Fruit fly (Drosophila melanogaster) Kc167 (cell line): ENCODE measurements around the gene Drs.

Experiments used
- Myc ChIP-seq: fragments of >200 bp; optimal IDR thresholded peaks from 2 replicates; lab custom pipeline; 2017; ENCODE audit warnings: missing external identifiers
- h ChIP-seq: fragments of >200 bp; optimal IDR thresholded peaks from 3 replicates; lab custom pipeline; 2018; ENCODE audit warnings: missing external identifiers
- insv ChIP-seq: fragments of >200 bp; optimal IDR thresholded peaks from 3 replicates; lab custom pipeline; 2018; ENCODE audit warnings: missing external identifiers
- psq ChIP-seq: fragments of >200 bp; optimal IDR thresholded peaks from 2 replicates; lab custom pipeline; 2017; ENCODE audit warnings: missing external identifiers
- ttk ChIP-seq: sonication (Bioruptor generic); optimal IDR thresholded peaks from 2 replicates; lab custom pipeline; 2017; ENCODE audit warnings: missing external identifiers

DNA sequence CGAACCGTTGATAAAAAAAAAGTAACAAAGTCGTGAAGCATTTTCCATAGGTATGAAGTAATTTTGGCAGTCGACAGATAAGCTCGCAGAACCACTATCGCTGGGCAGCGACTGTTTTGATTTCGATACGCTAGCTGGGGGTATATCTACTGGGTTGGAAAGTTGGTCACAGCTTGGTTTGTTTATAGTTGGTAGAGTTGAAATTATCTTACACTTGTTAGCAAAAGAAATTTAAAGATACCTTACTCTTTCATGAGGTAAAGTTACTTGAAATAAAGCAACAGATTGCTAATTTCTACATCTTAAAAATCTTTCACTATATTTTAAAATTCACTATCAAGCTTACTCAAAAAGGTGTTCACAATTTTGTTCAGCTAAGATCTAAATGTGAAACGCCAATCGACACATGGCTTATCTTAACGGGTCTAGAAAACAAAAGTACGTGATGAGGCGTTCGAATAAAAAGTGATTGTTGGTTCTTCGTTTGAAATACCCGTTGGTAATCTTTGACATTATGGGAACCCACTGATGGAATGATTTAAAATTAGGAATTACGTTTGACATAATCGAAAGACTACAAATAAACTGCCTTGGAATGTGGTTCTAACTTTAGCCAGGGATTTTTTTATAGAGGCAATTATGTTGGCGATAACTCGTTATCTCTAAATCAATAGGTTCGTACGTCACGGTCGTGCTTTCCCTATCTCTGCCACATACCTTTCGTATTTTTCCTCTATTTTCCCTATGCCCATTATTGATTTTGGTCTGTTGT is 18.6 kb upstream of the Drs start:
- TF ChIP-seq Myc (no peak), insv (lab: Kevin White, UChicago) (no peak), h (lab: Kevin White, UChicago) (no peak), psq (lab: Kevin White, UChicago) (no peak), ttk (lab: Kevin White, UChicago) (no peak)
